Worm (Caenorhabditis elegans) whole organism, early embryonic: Measurements from ENCODE around the gene ZC404.2.

Source experiments
- B0310.2 ChIP-seq: sonication (generic microtip); optimal IDR thresholded peaks from 2 replicates; lab custom pipeline; 2016; ENCODE audit warnings: mild to moderate bottlenecking, missing genetic modification characterization, missing compliant biosample characterization
- F13C5.2 ChIP-seq: sonication (generic microtip); optimal IDR thresholded peaks from 2 replicates; lab custom pipeline; 2017; ENCODE audit warnings: mild to moderate bottlenecking, missing genetic modification characterization, inconsistent platforms, missing compliant biosample characterization
- aly-1 ChIP-seq: sonication (generic microtip); optimal IDR thresholded peaks from 2 replicates; lab custom pipeline; 2016; ENCODE audit warnings: missing genetic modification characterization, missing compliant biosample characterization
- ama-1 ChIP-seq: fragments of 150-350 bp; optimal IDR thresholded peaks from 2 replicates; lab custom pipeline; 2014
- ceh-13 ChIP-seq: fragments of 200-800 bp; sonication (Bioruptor generic); optimal IDR thresholded peaks from 2 replicates; lab custom pipeline; 2018; ENCODE audit warnings: mild to moderate bottlenecking, missing genetic modification characterization, missing compliant biosample characterization
- ceh-36 ChIP-seq: sonication (generic microtip); optimal IDR thresholded peaks from 2 replicates; lab custom pipeline; 2016; ENCODE audit warnings: missing genetic modification characterization, inconsistent platforms, missing compliant biosample characterization
- ets-7 ChIP-seq: sonication (generic microtip); optimal IDR thresholded peaks from 2 replicates; lab custom pipeline; 2016; ENCODE audit warnings: missing genotype, missing genetic modification characterization, missing compliant biosample characterization
- flt-1 ChIP-seq: fragments of 200-800 bp; sonication (Bioruptor generic); IDR thresholded peaks from 2 replicates; pipeline ENCODE4 v1.3.6; 2022; ENCODE audit warnings: missing genetic modification characterization, missing compliant biosample characterization
- hmbx-1 ChIP-seq: sonication (generic microtip); optimal IDR thresholded peaks from 2 replicates; lab custom pipeline; 2016; ENCODE audit warnings: mild to moderate bottlenecking, missing genetic modification characterization, missing compliant biosample characterization
- hmg-4 ChIP-seq: fragments of 200-800 bp; sonication (Bioruptor generic); optimal IDR thresholded peaks from 2 replicates; lab custom pipeline; 2018; ENCODE audit warnings: mild to moderate bottlenecking, missing genetic modification characterization, missing compliant biosample characterization
- hnd-1 ChIP-seq: sonication (generic microtip); optimal IDR thresholded peaks from 2 replicates; lab custom pipeline; 2016; ENCODE audit warnings: missing genetic modification characterization, missing compliant biosample characterization
- pes-1 ChIP-seq: fragments of 200-800 bp; sonication (Bioruptor generic); IDR thresholded peaks from 2 replicates; pipeline ENCODE4 v1.3.6; 2022; ENCODE audit warnings: missing genetic modification reagents, missing genetic modification characterization, missing compliant biosample characterization
- scrt-1 ChIP-seq: fragments of 200-800 bp; sonication (Bioruptor generic); IDR thresholded peaks from 2 replicates; pipeline ENCODE4 v1.3.6; 2022; ENCODE audit warnings: missing genetic modification characterization, missing compliant biosample characterization
- sea-1 ChIP-seq: fragments of 200-800 bp; sonication (Bioruptor generic); conservative IDR thresholded peaks from 2 replicates; pipeline ENCODE4 v1.3.6; 2022; ENCODE audit warnings: missing genetic modification characterization, missing compliant biosample characterization
- tbx-11 ChIP-seq: fragments of 200-800 bp; sonication (Bioruptor generic); IDR thresholded peaks from 2 replicates; pipeline ENCODE4 v1.3.6; 2022; ENCODE audit warnings: missing genetic modification characterization, missing compliant biosample characterization
- tbx-37 ChIP-seq: fragments of 200-800 bp; sonication (Bioruptor generic); conservative IDR thresholded peaks from 2 replicates; pipeline ENCODE4 v1.3.6; 2022; ENCODE audit warnings: missing genetic modification reagents, missing genetic modification characterization, missing compliant biosample characterization
- tra-4 ChIP-seq: sonication (generic microtip); optimal IDR thresholded peaks from 2 replicates; lab custom pipeline; 2017; ENCODE audit warnings: missing genetic modification characterization, missing compliant biosample characterization

Gene ZC404.2

DNA sequence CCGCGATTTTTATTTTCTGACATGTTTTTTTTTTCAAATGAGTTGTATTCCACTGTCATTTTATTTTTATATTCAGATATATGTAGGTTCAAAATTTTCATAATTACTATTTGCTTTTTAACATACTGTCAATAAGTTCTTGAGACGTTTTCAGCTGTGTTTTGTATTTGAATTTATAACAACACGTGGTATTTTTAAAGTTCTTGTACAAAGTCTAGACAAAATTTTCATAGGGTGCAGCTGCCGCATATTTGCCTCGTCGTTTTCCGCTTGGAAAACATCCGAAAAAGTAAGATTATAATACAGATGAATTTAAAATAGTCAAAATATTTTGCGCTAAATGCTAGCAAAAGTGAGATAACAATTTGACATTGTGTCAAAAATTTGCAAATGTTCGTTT is 41.0 kb downstream of the ZC404.2 start, which contains the start of gene dmsr-15:
Gene dmsr-15, minus strand, starts transcription at position 101 of the 400 bp plus-strand sequence.
- no peak for TF ChIP-seq F13C5.2
- no peak for TF ChIP-seq ceh-36 (tag; lab: Kevin White, UChicago)
- TF ChIP-seq hmg-4 = no peak
- no peak for TF ChIP-seq tbx-11 (GFP tag; lab: Robert Waterston, UW)
- TF ChIP-seq tbx-37 = no peak
- TF ChIP-seq ets-7 (tag; lab: Kevin White, UChicago) = no peak
- no peak for TF ChIP-seq B0310.2
- TF ChIP-seq sea-1 (GFP tag; lab: Robert Waterston, UW) = no peak
- TF ChIP-seq flt-1 (GFP tag; lab: Robert Waterston, UW) = no peak
- TF ChIP-seq aly-1 = no peak

DNA sequence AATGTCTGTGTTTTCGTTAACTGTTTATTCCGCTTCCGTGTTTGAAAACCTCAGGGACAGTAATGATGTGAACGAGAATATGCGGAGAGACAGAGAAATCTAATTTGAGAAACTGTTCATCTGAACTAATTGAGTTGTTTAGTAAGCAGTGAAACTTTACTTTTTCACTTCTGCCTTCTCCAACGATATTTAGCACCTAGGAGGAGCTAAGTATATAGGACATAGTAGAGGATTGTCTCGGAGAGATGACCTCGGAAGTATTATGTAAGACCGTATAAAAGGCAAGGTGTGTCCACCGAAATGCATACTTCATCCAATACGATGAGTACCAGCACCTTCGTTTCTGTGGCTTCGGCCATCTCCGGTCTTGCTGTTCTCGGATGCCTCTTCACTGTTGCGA is 41.7 kb downstream of the ZC404.2 start, which contains the start of gene col-141:
Gene col-141, plus strand, starts transcription at position 301 of the 400 bp plus-strand sequence.
- TF ChIP-seq tbx-11 (GFP tag; lab: Robert Waterston, UW) = no peak
- TF ChIP-seq scrt-1 (GFP tag; lab: Robert Waterston, UW) = no peak
- no peak for TF ChIP-seq hmbx-1 (tag; lab: Kevin White, UChicago)
- TF ChIP-seq flt-1 (GFP tag; lab: Robert Waterston, UW) = no peak
- TF ChIP-seq ets-7 (tag; lab: Kevin White, UChicago) = no peak
- TF ChIP-seq B0310.2 = no peak
- no peak for TF ChIP-seq pes-1 (GFP tag; lab: Robert Waterston, UW)
- TF ChIP-seq ceh-36 (tag; lab: Kevin White, UChicago) = no peak
- TF ChIP-seq aly-1 = no peak
- TF ChIP-seq tra-4 = no peak
- TF ChIP-seq tbx-37 = no peak
- TF ChIP-seq ama-1 (lab: Kevin White, UChicago) = no peak
- TF ChIP-seq hnd-1 = no peak
- TF ChIP-seq sea-1 (GFP tag; lab: Robert Waterston, UW) = no peak
- no peak for TF ChIP-seq hmg-4
- no peak for TF ChIP-seq ceh-13 (GFP tag; lab: Kevin White, UChicago)
- no peak for TF ChIP-seq F13C5.2

DNA sequence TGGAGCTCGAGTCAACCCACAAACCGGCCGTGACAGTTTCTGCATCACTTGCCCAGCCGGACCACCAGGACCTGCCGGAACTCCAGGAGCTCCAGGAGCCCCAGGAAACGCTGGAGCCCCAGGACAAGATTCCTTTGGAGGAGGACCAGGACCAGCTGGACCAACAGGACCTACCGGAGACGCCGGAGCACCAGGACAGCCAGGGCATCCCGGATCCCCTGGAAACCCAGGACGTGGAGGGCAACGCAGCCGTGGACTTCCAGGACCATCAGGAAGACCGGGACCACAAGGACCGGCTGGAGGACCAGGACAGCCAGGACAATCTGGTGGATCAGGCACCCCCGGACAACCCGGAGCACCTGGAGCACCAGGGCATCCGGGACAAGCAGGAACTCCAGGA is 42.3 kb downstream of the ZC404.2 start:
- TF ChIP-seq aly-1 = no peak
- no peak for TF ChIP-seq tbx-37
- no peak for TF ChIP-seq hnd-1
- no peak for TF ChIP-seq ama-1 (lab: Kevin White, UChicago)
- no peak for TF ChIP-seq ceh-13 (GFP tag; lab: Kevin White, UChicago)
- no peak for TF ChIP-seq hmbx-1 (tag; lab: Kevin White, UChicago)
- TF ChIP-seq B0310.2 = no peak
- no peak for TF ChIP-seq sea-1 (GFP tag; lab: Robert Waterston, UW)
- TF ChIP-seq scrt-1 (GFP tag; lab: Robert Waterston, UW) = no peak
- no peak for TF ChIP-seq hmg-4

DNA sequence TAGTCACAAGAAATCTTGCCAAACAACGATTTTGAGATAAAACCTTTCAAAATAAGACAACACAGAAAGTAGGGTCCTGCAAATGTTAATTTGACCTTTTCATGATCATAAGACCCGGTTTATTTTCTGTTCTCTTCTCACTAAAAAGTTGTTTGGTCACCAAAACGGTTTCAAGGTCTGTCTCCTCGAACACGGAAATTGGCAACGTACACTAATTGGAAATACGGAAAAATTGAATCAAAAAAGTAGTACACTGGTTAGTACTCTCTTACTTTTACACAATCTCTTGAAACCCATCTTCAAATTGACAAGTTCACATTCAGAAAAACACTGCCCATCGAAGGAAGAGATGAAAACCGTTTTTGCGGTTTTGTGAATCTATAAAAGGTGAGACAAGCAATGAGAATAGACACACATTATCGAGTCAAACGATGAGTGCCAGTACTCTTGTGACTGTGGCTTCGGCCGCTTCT is 43.0 kb downstream of the ZC404.2 start, which contains the start of gene col-142:
Gene col-142, plus strand, starts transcription at position 423 of the 473 bp plus-strand sequence.
- TF ChIP-seq hmg-4 (no peak), ceh-13 (GFP tag; lab: Kevin White, UChicago) (no peak), scrt-1 (GFP tag; lab: Robert Waterston, UW) (no peak), hnd-1 (no peak), pes-1 (GFP tag; lab: Robert Waterston, UW) (no peak), ets-7 (tag; lab: Kevin White, UChicago) (no peak), tra-4 (no peak), flt-1 (GFP tag; lab: Robert Waterston, UW) (no peak), tbx-37 (no peak), ceh-36 (tag; lab: Kevin White, UChicago) (no peak), tbx-11 (GFP tag; lab: Robert Waterston, UW) (no peak), F13C5.2 (no peak), aly-1 (no peak), ama-1 (lab: Kevin White, UChicago) (no peak), sea-1 (GFP tag; lab: Robert Waterston, UW) (no peak)

DNA sequence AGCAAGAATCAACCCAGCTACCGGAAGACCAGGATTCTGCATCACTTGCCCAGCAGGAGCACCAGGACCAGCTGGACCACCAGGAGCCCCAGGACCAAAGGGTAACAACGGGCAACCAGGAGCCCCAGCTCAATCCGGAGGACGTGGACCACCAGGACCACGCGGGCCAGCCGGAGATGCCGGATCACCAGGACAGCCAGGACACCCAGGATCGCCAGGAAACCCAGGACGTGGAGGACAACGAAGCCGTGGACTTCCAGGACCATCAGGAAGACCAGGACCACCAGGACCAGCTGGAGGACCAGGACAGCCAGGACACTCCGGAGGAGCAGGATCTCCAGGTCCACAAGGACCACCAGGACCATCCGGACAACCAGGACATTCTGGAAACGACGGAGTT is 43.8 kb downstream of the ZC404.2 start:
- TF ChIP-seq ets-7 (tag; lab: Kevin White, UChicago) (no peak), F13C5.2 (no peak), B0310.2 (no peak), ceh-36 (tag; lab: Kevin White, UChicago) (no peak), tra-4 (no peak), sea-1 (GFP tag; lab: Robert Waterston, UW) (0 out of 2 replicates have a peak, but pooled peaks have one; percentile 7), scrt-1 (GFP tag; lab: Robert Waterston, UW) (no peak)

DNA sequence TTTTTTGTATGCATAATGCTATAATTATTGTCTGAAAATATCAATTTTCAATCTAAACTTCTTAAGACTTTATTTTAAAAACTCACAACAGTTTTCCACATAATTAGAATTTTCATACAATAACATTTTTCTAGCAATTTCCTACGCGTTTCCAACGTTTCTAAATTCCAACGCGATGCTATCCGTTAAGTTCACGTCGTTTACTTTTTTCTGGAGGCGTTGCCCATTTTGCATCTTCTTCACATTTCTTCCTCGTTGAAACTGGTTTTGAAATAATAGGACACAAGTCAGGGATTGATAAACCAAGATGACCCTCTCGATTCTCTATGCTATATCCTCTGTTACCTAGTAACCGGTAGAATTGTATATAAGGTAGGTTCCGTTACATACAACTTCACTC is 47.5 kb downstream of the ZC404.2 start, which contains the start of the genes T15B7.14 and col-143:
Gene T15B7.14, minus strand, starts transcription at position 101 of the 400 bp plus-strand sequence.
Gene col-143, plus strand, starts transcription at position 394 of the 400 bp plus-strand sequence.
- no peak for TF ChIP-seq ets-7 (tag; lab: Kevin White, UChicago)
- no peak for TF ChIP-seq ceh-13 (GFP tag; lab: Kevin White, UChicago)
- TF ChIP-seq flt-1 (GFP tag; lab: Robert Waterston, UW) = no peak
- no peak for TF ChIP-seq hnd-1
- TF ChIP-seq pes-1 (GFP tag; lab: Robert Waterston, UW) = no peak
- no peak for TF ChIP-seq tbx-37
- no peak for TF ChIP-seq aly-1
- TF ChIP-seq hmbx-1 (tag; lab: Kevin White, UChicago) = no peak
- no peak for TF ChIP-seq ceh-36 (tag; lab: Kevin White, UChicago)
- no peak for TF ChIP-seq tra-4
- no peak for TF ChIP-seq B0310.2
- TF ChIP-seq ama-1 (lab: Kevin White, UChicago) = no peak
- TF ChIP-seq sea-1 (GFP tag; lab: Robert Waterston, UW) = no peak
- no peak for TF ChIP-seq scrt-1 (GFP tag; lab: Robert Waterston, UW)
- no peak for TF ChIP-seq hmg-4
- no peak for TF ChIP-seq F13C5.2

DNA sequence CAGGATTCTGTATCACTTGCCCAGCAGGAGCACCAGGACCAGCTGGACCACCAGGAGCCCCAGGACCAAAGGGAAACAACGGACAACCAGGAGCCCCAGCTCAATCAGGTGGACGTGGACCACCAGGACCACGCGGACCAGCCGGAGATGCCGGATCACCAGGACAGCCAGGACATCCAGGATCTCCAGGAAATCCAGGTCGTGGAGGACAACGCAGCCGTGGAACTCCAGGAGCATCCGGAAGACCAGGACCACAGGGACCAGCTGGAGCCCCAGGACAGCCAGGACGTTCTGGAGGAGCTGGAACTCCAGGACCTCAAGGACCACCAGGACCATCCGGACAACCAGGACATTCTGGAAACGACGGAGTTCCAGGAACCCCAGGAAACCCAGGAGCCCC is 48.3 kb downstream of the ZC404.2 start:
- TF ChIP-seq hmg-4 (no peak), scrt-1 (GFP tag; lab: Robert Waterston, UW) (no peak), tbx-37 (no peak), ceh-36 (tag; lab: Kevin White, UChicago) (no peak), sea-1 (GFP tag; lab: Robert Waterston, UW) (no peak), pes-1 (GFP tag; lab: Robert Waterston, UW) (no peak), ama-1 (lab: Kevin White, UChicago) (no peak), aly-1 (no peak), flt-1 (GFP tag; lab: Robert Waterston, UW) (no peak), hnd-1 (no peak), tbx-11 (GFP tag; lab: Robert Waterston, UW) (no peak), tra-4 (no peak), B0310.2 (no peak), ceh-13 (GFP tag; lab: Kevin White, UChicago) (no peak), F13C5.2 (no peak), hmbx-1 (tag; lab: Kevin White, UChicago) (no peak), ets-7 (tag; lab: Kevin White, UChicago) (no peak)
